Worm (Caenorhabditis elegans): ENCODE data around the gene F54H12.2.

F54H12.2 gene

ce11 chrIII:7978289-7978688 lies 13.9 kb downstream of the F54H12.2 start:
- TF ChIP-seq bed-3 (GFP tag; optimal IDR thresholded peaks at IDR 0.05) (no peak), mls-2 (tag; optimal IDR thresholded peaks at IDR 0.05) (no peak), blmp-1 (tag; optimal IDR thresholded peaks at IDR 0.05) (no peak), zip-8 (tag; optimal IDR thresholded peaks at IDR 0.05) (no peak), pha-4 (tag; optimal IDR thresholded peaks at IDR 0.05) (no peak), mep-1 (tag; optimal IDR thresholded peaks at IDR 0.05) (no peak), elt-1 (tag; optimal IDR thresholded peaks at IDR 0.05; ENCODE audit: borderline replicate concordance, insufficient read depth) (no peak), drap-1 (GFP tag; optimal IDR thresholded peaks at IDR 0.05) (no peak), elt-3 (tag; optimal IDR thresholded peaks at IDR 0.05) (no peak), ceh-83 (GFP tag; optimal IDR thresholded peaks at IDR 0.05) (no peak), hlh-1 (tag; optimal IDR thresholded peaks at IDR 0.05) (no peak), unc-62 (GFP tag; optimal IDR thresholded peaks at IDR 0.05) (no peak), ceh-39 (tag; optimal IDR thresholded peaks at IDR 0.05) (no peak), lsy-2 (tag; optimal IDR thresholded peaks at IDR 0.05) (no peak), sem-2 (GFP tag; optimal IDR thresholded peaks at IDR 0.05) (no peak), lin-13 (tag; optimal IDR thresholded peaks at IDR 0.05) (no peak), cnd-1 (tag; optimal IDR thresholded peaks at IDR 0.05) (no peak)

ce11 chrIII:7978723-7979122 lies 14.3 kb downstream of the F54H12.2 start:
- TF ChIP-seq elt-1 (tag; optimal IDR thresholded peaks at IDR 0.05; ENCODE audit: borderline replicate concordance, insufficient read depth) (no peak), ces-1 (GFP tag; optimal IDR thresholded peaks at IDR 0.05) (peak; percentile 18)

- TF ChIP-seq ceh-43 (GFP tag; optimal IDR thresholded peaks at IDR 0.05) (no peak), flh-1 (GFP tag; optimal IDR thresholded peaks at IDR 0.05) (no peak), lin-13 (tag; optimal IDR thresholded peaks at IDR 0.05) (no peak), lin-32 (GFP tag; optimal IDR thresholded peaks at IDR 0.05) (no peak), ceh-39 (tag; optimal IDR thresholded peaks at IDR 0.05) (no peak), nhr-2 (tag; optimal IDR thresholded peaks at IDR 0.05) (no peak), ces-1 (GFP tag; optimal IDR thresholded peaks at IDR 0.05) (no peak), mep-1 (tag; optimal IDR thresholded peaks at IDR 0.05) (no peak), sptf-1 (tag; optimal IDR thresholded peaks at IDR 0.05) (no peak), blmp-1 (tag; optimal IDR thresholded peaks at IDR 0.05) (no peak), nhr-12 (tag; optimal IDR thresholded peaks at IDR 0.05) (no peak), nhr-237 (tag; optimal IDR thresholded peaks at IDR 0.05) (no peak), sem-2 (GFP tag; optimal IDR thresholded peaks at IDR 0.05) (no peak)
These were observed 15.3 kb downstream of the F54H12.2 start, which contains the start of gene clp-1 for ce11 chrIII:7979659-7980058. Gene clp-1 (plus strand): TSS chrIII:7979959.

- no peak for TF ChIP-seq unc-62 (GFP tag; optimal IDR thresholded peaks at IDR 0.05)
- no peak for TF ChIP-seq mab-5 (tag; optimal IDR thresholded peaks at IDR 0.05)
- no peak for TF ChIP-seq elt-3 (tag; optimal IDR thresholded peaks at IDR 0.05)
- no peak for TF ChIP-seq M03D4.4 (tag; optimal IDR thresholded peaks at IDR 0.05)
- no peak for TF ChIP-seq lsy-2 (tag; optimal IDR thresholded peaks at IDR 0.05)
- no peak for TF ChIP-seq ceh-39 (tag; optimal IDR thresholded peaks at IDR 0.05)
- TF ChIP-seq flh-1 (GFP tag; optimal IDR thresholded peaks at IDR 0.05), result no peak
- TF ChIP-seq lin-32 (GFP tag; optimal IDR thresholded peaks at IDR 0.05), result no peak
- TF ChIP-seq blmp-1 (tag; optimal IDR thresholded peaks at IDR 0.05), result no peak
- TF ChIP-seq sptf-1 (tag; optimal IDR thresholded peaks at IDR 0.05), result no peak
- TF ChIP-seq zip-8 (tag; optimal IDR thresholded peaks at IDR 0.05), result no peak
- no peak for TF ChIP-seq ces-1 (GFP tag; optimal IDR thresholded peaks at IDR 0.05)
- TF ChIP-seq unc-39 (tag; optimal IDR thresholded peaks at IDR 0.05), result no peak
- TF ChIP-seq lin-13 (tag; optimal IDR thresholded peaks at IDR 0.05), result no peak
- TF ChIP-seq ceh-83 (GFP tag; optimal IDR thresholded peaks at IDR 0.05), result no peak
- no peak for TF ChIP-seq bed-3 (GFP tag; optimal IDR thresholded peaks at IDR 0.05)
- TF ChIP-seq snpc-4 (tag; optimal IDR thresholded peaks at IDR 0.05), result no peak
- no peak for TF ChIP-seq mep-1 (tag; optimal IDR thresholded peaks at IDR 0.05)
- TF ChIP-seq nhr-12 (tag; optimal IDR thresholded peaks at IDR 0.05), result no peak
These were observed 16.9 kb downstream of the F54H12.2 start for ce11 chrIII:7981233-7981632.

ce11 chrIII:7981938-7982337 lies 17.6 kb downstream of the F54H12.2 start:
- no peak for TF ChIP-seq nhr-76 (tag; optimal IDR thresholded peaks at IDR 0.05)
- TF ChIP-seq nhr-237 (tag; optimal IDR thresholded peaks at IDR 0.05), result no peak
- TF ChIP-seq tbx-8 (GFP tag; optimal IDR thresholded peaks at IDR 0.05), result no peak
- no peak for TF ChIP-seq hlh-1 (tag; optimal IDR thresholded peaks at IDR 0.05)
- no peak for TF ChIP-seq sptf-1 (tag; optimal IDR thresholded peaks at IDR 0.05)
- no peak for TF ChIP-seq blmp-1 (tag; optimal IDR thresholded peaks at IDR 0.05)
- no peak for TF ChIP-seq ceh-43 (GFP tag; optimal IDR thresholded peaks at IDR 0.05)
- no peak for TF ChIP-seq unc-120 (tag; optimal IDR thresholded peaks at IDR 0.05; ENCODE audit: poor library complexity, severe bottlenecking)
- TF ChIP-seq ham-2 (GFP tag; optimal IDR thresholded peaks at IDR 0.05), result no peak
- no peak for TF ChIP-seq mab-5 (tag; optimal IDR thresholded peaks at IDR 0.05)
- TF ChIP-seq lin-32 (GFP tag; optimal IDR thresholded peaks at IDR 0.05), result no peak
- no peak for TF ChIP-seq elt-1 (tag; optimal IDR thresholded peaks at IDR 0.05; ENCODE audit: borderline replicate concordance, insufficient read depth)
- TF ChIP-seq mls-2 (tag; optimal IDR thresholded peaks at IDR 0.05), result no peak

All from whole organism, mixed stage, embryonic.